Worm (Caenorhabditis elegans) whole organism, late embryonic: ENCODE results near the gene Y54F10BM.6.

Source experiments
- C08G9.2 ChIP-seq: sonication (generic microtip); optimal IDR thresholded peaks from 2 replicates; lab custom pipeline; 2016; ENCODE audit warnings: mild to moderate bottlenecking, missing genetic modification characterization, moderate library complexity, missing compliant biosample characterization
- F13H6.1 ChIP-seq: sonication (generic microtip); optimal IDR thresholded peaks from 2 replicates; lab custom pipeline; 2016; ENCODE audit warnings: missing genetic modification characterization, missing compliant biosample characterization
- K02D7.2 ChIP-seq: sonication (generic microtip); optimal IDR thresholded peaks from 2 replicates; lab custom pipeline; 2017; ENCODE audit warnings: mild to moderate bottlenecking, missing genetic modification characterization, missing compliant biosample characterization
- T23F11.4 ChIP-seq: fragments of 200-800 bp; sonication (Bioruptor generic); optimal IDR thresholded peaks from 2 replicates; lab custom pipeline; 2018; ENCODE audit warnings: mild to moderate bottlenecking, missing genetic modification characterization, missing compliant biosample characterization
- ama-1 ChIP-seq: fragments of 150-350 bp; optimal IDR thresholded peaks from 2 replicates; lab custom pipeline; 2014
- ceh-14 ChIP-seq: sonication (generic microtip); optimal IDR thresholded peaks from 2 replicates; lab custom pipeline; 2016; ENCODE audit warnings: missing genotype, missing genetic modification characterization, missing compliant biosample characterization
- ceh-18 ChIP-seq: sonication (generic microtip); optimal IDR thresholded peaks from 2 replicates; lab custom pipeline; 2016; ENCODE audit warnings: missing genetic modification characterization, missing compliant biosample characterization
- ceh-19 ChIP-seq: fragments of 200-800 bp; sonication (Bioruptor generic); optimal IDR thresholded peaks from 2 replicates; lab custom pipeline; 2018; ENCODE audit warnings: mild to moderate bottlenecking, missing genetic modification characterization, missing compliant biosample characterization
- ceh-30 ChIP-seq: fragments of 150-350 bp; optimal IDR thresholded peaks from 2 replicates; lab custom pipeline; 2014; ENCODE audit warnings: missing biosample characterization, missing genetic modification characterization
- ceh-31 ChIP-seq: sonication (generic microtip); optimal IDR thresholded peaks from 2 replicates; lab custom pipeline; 2016; ENCODE audit warnings: missing genetic modification characterization, missing compliant biosample characterization
- ceh-34 ChIP-seq: sonication (generic microtip); optimal IDR thresholded peaks from 2 replicates; lab custom pipeline; 2016; ENCODE audit warnings: mild to moderate bottlenecking, missing genetic modification characterization, missing compliant biosample characterization
- ceh-48 ChIP-seq: sonication (generic microtip); optimal IDR thresholded peaks from 2 replicates; lab custom pipeline; 2016; ENCODE audit warnings: missing genetic modification characterization, inconsistent platforms, missing compliant biosample characterization
- ceh-6 ChIP-seq: fragments of 200-800 bp; sonication (Bioruptor generic); optimal IDR thresholded peaks from 2 replicates; lab custom pipeline; 2018; ENCODE audit warnings: mild to moderate bottlenecking, missing genetic modification characterization, missing compliant biosample characterization
- che-1 ChIP-seq: sonication (generic microtip); optimal IDR thresholded peaks from 2 replicates; lab custom pipeline; 2016; ENCODE audit warnings: mild to moderate bottlenecking, missing genetic modification characterization, missing compliant biosample characterization
- dmd-4 ChIP-seq: sonication (generic microtip); optimal IDR thresholded peaks from 2 replicates; lab custom pipeline; 2016; ENCODE audit warnings: borderline replicate concordance, missing genetic modification characterization, missing compliant biosample characterization
- dve-1 ChIP-seq: sonication (generic microtip); optimal IDR thresholded peaks from 2 replicates; lab custom pipeline; 2017; ENCODE audit warnings: antibody characterized with exemption, mild to moderate bottlenecking, missing genetic modification characterization, missing compliant biosample characterization
- elt-2 ChIP-seq: sonication (generic microtip); optimal IDR thresholded peaks from 2 replicates; lab custom pipeline; 2016; ENCODE audit warnings: missing genetic modification reagents, missing genetic modification characterization, missing compliant biosample characterization
- elt-4 ChIP-seq: sonication (generic microtip); optimal IDR thresholded peaks from 2 replicates; lab custom pipeline; 2016; ENCODE audit warnings: missing genetic modification characterization, missing compliant biosample characterization
- gmeb-2 ChIP-seq: sonication (generic microtip); optimal IDR thresholded peaks from 2 replicates; lab custom pipeline; 2016; ENCODE audit warnings: missing genetic modification characterization, inconsistent platforms, missing compliant biosample characterization
- hlh-13 ChIP-seq: fragments of 200-800 bp; sonication (Bioruptor generic); optimal IDR thresholded peaks from 2 replicates; lab custom pipeline; 2018; ENCODE audit warnings: mild to moderate bottlenecking, missing genetic modification characterization, missing compliant biosample characterization
- hlh-15 ChIP-seq: sonication (generic microtip); optimal IDR thresholded peaks from 2 replicates; lab custom pipeline; 2016; ENCODE audit warnings: missing genetic modification characterization, missing compliant biosample characterization
- lim-6 ChIP-seq: sonication (generic microtip); optimal IDR thresholded peaks from 2 replicates; lab custom pipeline; 2016; ENCODE audit warnings: missing genetic modification characterization, missing compliant biosample characterization
- lin-11 ChIP-seq: fragments of 200-800 bp; sonication (Bioruptor generic); optimal IDR thresholded peaks from 2 replicates; lab custom pipeline; 2018; ENCODE audit warnings: mild to moderate bottlenecking, missing genetic modification characterization, missing compliant biosample characterization
- mec-3 ChIP-seq: sonication (generic microtip); optimal IDR thresholded peaks from 2 replicates; lab custom pipeline; 2016; ENCODE audit warnings: borderline replicate concordance, missing genetic modification characterization, missing compliant biosample characterization
- nfya-1 ChIP-seq: sonication (generic microtip); optimal IDR thresholded peaks from 2 replicates; lab custom pipeline; 2017; ENCODE audit warnings: missing genetic modification characterization, mild to moderate bottlenecking, missing compliant biosample characterization, antibody characterized with exemption, moderate library complexity
- npax-4 ChIP-seq: sonication (generic microtip); optimal IDR thresholded peaks from 2 replicates; lab custom pipeline; 2016; ENCODE audit warnings: missing genetic modification characterization, missing compliant biosample characterization
- odd-2 ChIP-seq: sonication (generic microtip); optimal IDR thresholded peaks from 2 replicates; lab custom pipeline; 2017; ENCODE audit warnings: antibody characterized with exemption, mild to moderate bottlenecking, missing genetic modification characterization, missing compliant biosample characterization
- pag-3 ChIP-seq: sonication (generic microtip); optimal IDR thresholded peaks from 2 replicates; lab custom pipeline; 2016; ENCODE audit warnings: missing compliant biosample characterization, missing genetic modification characterization, borderline replicate concordance
- pat-9 ChIP-seq: fragments of 200-800 bp; sonication (Bioruptor generic); optimal IDR thresholded peaks from 2 replicates; lab custom pipeline; 2018; ENCODE audit warnings: mild to moderate bottlenecking, missing genetic modification characterization, moderate library complexity, missing compliant biosample characterization
- pax-1 ChIP-seq: fragments of 150-350 bp; optimal IDR thresholded peaks from 2 replicates; lab custom pipeline; 2014; ENCODE audit warnings: missing biosample characterization, missing genetic modification characterization
- pha-4 ChIP-seq: fragments of 150-350 bp; optimal IDR thresholded peaks from 2 replicates; lab custom pipeline; 2018; ENCODE audit warnings: missing biosample characterization, missing genetic modification reagents, missing genetic modification characterization
- pqm-1 ChIP-seq: sonication (generic microtip); optimal IDR thresholded peaks from 2 replicates; lab custom pipeline; 2016; ENCODE audit warnings: missing genetic modification characterization, missing compliant biosample characterization
- pros-1 ChIP-seq: fragments of 150-350 bp; optimal IDR thresholded peaks from 2 replicates; lab custom pipeline; 2014; ENCODE audit warnings: missing biosample characterization, missing genetic modification reagents, missing genetic modification characterization
- tbx-7 ChIP-seq: sonication (generic microtip); optimal IDR thresholded peaks from 2 replicates; lab custom pipeline; 2016; ENCODE audit warnings: missing genotype, missing genetic modification characterization, missing compliant biosample characterization
- unc-3 ChIP-seq, 2 experiments: fragments of 200-800 bp in 1 of 2; sonication (Bioruptor generic) in 1 of 2; sonication (generic microtip) in 1 of 2; conservative IDR thresholded peaks in 1 of 2; optimal IDR thresholded peaks in 1 of 2; 2 replicates each; pipeline versions ENCODE4 v1.3.6 to Lab custom; 2016 to 2022; ENCODE audit warnings: missing compliant biosample characterization in 2 of 2, missing genetic modification characterization in 2 of 2, missing genetic modification reagents in 1 of 2
- unc-42 ChIP-seq: sonication (generic microtip); optimal IDR thresholded peaks from 2 replicates; lab custom pipeline; 2016; ENCODE audit warnings: missing genotype, missing genetic modification characterization, missing compliant biosample characterization
- unc-86 ChIP-seq: sonication (generic microtip); optimal IDR thresholded peaks from 2 replicates; lab custom pipeline; 2016; ENCODE audit warnings: missing genetic modification characterization, missing compliant biosample characterization
- ztf-16 ChIP-seq: sonication (generic microtip); optimal IDR thresholded peaks from 2 replicates; lab custom pipeline; 2017; ENCODE audit warnings: missing genetic modification characterization, missing compliant biosample characterization

The Y54F10BM.6 gene

ce11 chrIII:2245727-2246126, 17.3 kb upstream of the Y54F10BM.6 start, which contains the start of gene srd-67:
Gene srd-67, minus strand, starts transcription at chrIII:2245827.
- TF ChIP-seq gmeb-2 (no peak), ama-1 (lab: Kevin White, UChicago) (no peak), unc-42 (tag; lab: Kevin White, UChicago) (no peak), ceh-14 (tag; lab: Kevin White, UChicago) (no peak), C08G9.2 (tag; lab: Kevin White, UChicago) (no peak), pag-3 (tag; lab: Kevin White, UChicago) (no peak), lim-6 (tag; lab: Kevin White, UChicago) (no peak), ceh-48 (no peak), unc-3 (GFP tag; conservative IDR thresholded peaks at IDR 0.05; lab: Robert Waterston, UW) (no peak), unc-3 (tag; optimal IDR thresholded peaks at IDR 0.05; lab: Kevin White, UChicago) (no peak), K02D7.2 (tag; lab: Kevin White, UChicago) (no peak), lin-11 (tag; lab: Kevin White, UChicago) (no peak), npax-4 (no peak), che-1 (no peak), nfya-1 (tag; lab: Kevin White, UChicago) (no peak), tbx-7 (no peak), odd-2 (tag; lab: Kevin White, UChicago) (no peak)

- no peak for TF ChIP-seq elt-4
- TF ChIP-seq che-1: no peak
Measured at ce11 chrIII:2251348-2251747, 11.7 kb upstream of the Y54F10BM.6 start, which contains the start of gene fbxa-7. Gene fbxa-7, minus strand, starts transcription at chrIII:2251448.

ce11 chrIII:2253027-2253499, 10.0 kb upstream of the Y54F10BM.6 start, which contains the start of gene fbxa-73:
Gene fbxa-73, plus strand, starts transcription at chrIII:2253449.
- peak; percentile 53 for TF ChIP-seq elt-2 (tag; lab: Kevin White, UChicago)
- TF ChIP-seq pqm-1: no peak

ce11 chrIII:2255522-2255921, 7.5 kb upstream of the Y54F10BM.6 start, which contains the start of gene fbxa-71:
Gene fbxa-71, plus strand, starts transcription at chrIII:2255822.
- TF ChIP-seq odd-2 (tag; lab: Kevin White, UChicago) (no peak), ceh-6 (no peak), che-1 (no peak), hlh-13 (GFP tag; lab: Kevin White, UChicago) (no peak), tbx-7 (no peak), dmd-4 (tag; lab: Kevin White, UChicago) (no peak), dve-1 (no peak), ceh-19 (GFP tag; lab: Kevin White, UChicago) (no peak), T23F11.4 (GFP tag; lab: Kevin White, UChicago) (no peak), ztf-16 (tag; lab: Kevin White, UChicago) (no peak), pag-3 (tag; lab: Kevin White, UChicago) (no peak), mec-3 (no peak)
- TF ChIP-seq, all 69 proteins: peak for 0

ce11 chrIII:2258863-2259262, 4.2 kb upstream of the Y54F10BM.6 start, which contains the start of gene fbxa-43:
Gene fbxa-43, minus strand, starts transcription at chrIII:2258963.
- TF ChIP-seq ceh-34 (tag; lab: Kevin White, UChicago) (no peak), pat-9 (tag; lab: Kevin White, UChicago) (no peak), elt-2 (tag; lab: Kevin White, UChicago) (no peak), ceh-6 (no peak), lim-6 (tag; lab: Kevin White, UChicago) (no peak), F13H6.1 (tag; lab: Kevin White, UChicago) (no peak), pqm-1 (no peak), pros-1 (no peak), ceh-30 (tag; lab: Kevin White, UChicago) (no peak), ceh-18 (no peak), elt-4 (no peak), ceh-31 (tag; lab: Kevin White, UChicago) (no peak), unc-86 (no peak), ceh-19 (GFP tag; lab: Kevin White, UChicago) (no peak), K02D7.2 (tag; lab: Kevin White, UChicago) (no peak), pha-4 (no peak), mec-3 (no peak), pax-1 (tag; lab: Kevin White, UChicago) (no peak), hlh-13 (GFP tag; lab: Kevin White, UChicago) (no peak), hlh-15 (tag; lab: Kevin White, UChicago) (no peak)
